Worm (Caenorhabditis elegans): ENCODE measurements around the gene nhr-242.

- TF ChIP-seq daf-12 (tag; optimal IDR thresholded peaks at IDR 0.05) = no peak
- TF ChIP-seq nhr-25 (tag; optimal IDR thresholded peaks at IDR 0.05; ENCODE audit: borderline replicate concordance, insufficient read depth) = no peak
- TF ChIP-seq pha-4 (GFP tag; IDR thresholded peaks at IDR 0.05) = no peak
- TF ChIP-seq pha-4 (tag; optimal IDR thresholded peaks at IDR 0.05) = no peak
- TF ChIP-seq ama-1 (optimal IDR thresholded peaks at IDR 0.05) = no peak
- TF ChIP-seq snpc-4 (tag; optimal IDR thresholded peaks at IDR 0.05) = no peak
Observed at ce11 chrIV:2613754-2614244, 32.4 kb upstream of the nhr-242 start, which contains the start of gene daao-1.

All from whole organism, L4 larva.